Worm (Caenorhabditis elegans): ENCODE data around the gene T12B3.2.

Gene T12B3.2

ce11 chrIV:7376511-7376910, at the start of gene T12B3.2:
Gene T12B3.2 (plus strand): TSS chrIV:7376811.
- no peak for TF ChIP-seq nhr-10 (tag; optimal IDR thresholded peaks at IDR 0.05)

- TF ChIP-seq ceh-16 (tag; optimal IDR thresholded peaks at IDR 0.05) = no peak
- TF ChIP-seq lin-11 (tag; optimal IDR thresholded peaks at IDR 0.05) = no peak
- no peak for TF ChIP-seq unc-55 (GFP tag; optimal IDR thresholded peaks at IDR 0.05)
- no peak for TF ChIP-seq mdl-1 (tag; optimal IDR thresholded peaks at IDR 0.05)
- TF ChIP-seq fos-1 (tag; optimal IDR thresholded peaks at IDR 0.05) = peak; percentile 89
- no peak for TF ChIP-seq nhr-25 (tag; optimal IDR thresholded peaks at IDR 0.05)
These were observed 47.7 kb upstream of the T12B3.2 start, which contains the start of gene sqst-2 for ce11 chrIV:7328918-7329317. Gene sqst-2 (minus strand): TSS chrIV:7328975.

ce11 chrIV:7332695-7333094, 43.9 kb upstream of the T12B3.2 start, which contains the start of gene ocr-4:
Gene ocr-4 (minus strand): TSS chrIV:7332795.
- TF ChIP-seq snpc-4 (tag; optimal IDR thresholded peaks at IDR 0.05) (no peak), ztf-1 (GFP tag; conservative IDR thresholded peaks at IDR 0.05) (no peak), zag-1 (tag; optimal IDR thresholded peaks at IDR 0.05) (no peak), nhr-21 (tag; optimal IDR thresholded peaks at IDR 0.05) (no peak)

- TF ChIP-seq mdl-1 (tag; optimal IDR thresholded peaks at IDR 0.05) = no peak
- TF ChIP-seq elt-1 (tag; optimal IDR thresholded peaks at IDR 0.05) = no peak
- no peak for TF ChIP-seq zag-1 (tag; optimal IDR thresholded peaks at IDR 0.05)
- no peak for TF ChIP-seq nhr-12 (tag; optimal IDR thresholded peaks at IDR 0.05)
- no peak for TF ChIP-seq mbf-1 (tag; optimal IDR thresholded peaks at IDR 0.05)
- no peak for TF ChIP-seq sem-4 (tag; optimal IDR thresholded peaks at IDR 0.05)
These were observed 38.6 kb upstream of the T12B3.2 start for ce11 chrIV:7338042-7338441.

ce11 chrIV:7339095-7339494, 37.5 kb upstream of the T12B3.2 start:
- TF ChIP-seq elt-1 (tag; optimal IDR thresholded peaks at IDR 0.05) (no peak), crh-2 (tag; optimal IDR thresholded peaks at IDR 0.05) (no peak), aly-2 (tag; optimal IDR thresholded peaks at IDR 0.05) (no peak), Y55F3AM.14 (GFP tag; optimal IDR thresholded peaks at IDR 0.05) (no peak), blmp-1 (tag; optimal IDR thresholded peaks at IDR 0.05; ENCODE audit: insufficient read depth) (no peak), gmeb-1 (tag; optimal IDR thresholded peaks at IDR 0.05) (no peak), unc-55 (GFP tag; optimal IDR thresholded peaks at IDR 0.05) (no peak), nhr-237 (tag; optimal IDR thresholded peaks at IDR 0.05) (no peak), snpc-4 (tag; optimal IDR thresholded peaks at IDR 0.05) (no peak), ztf-11 (tag; optimal IDR thresholded peaks at IDR 0.05) (no peak), dmd-4 (tag; optimal IDR thresholded peaks at IDR 0.05) (no peak), C34F6.9 (tag; optimal IDR thresholded peaks at IDR 0.05) (no peak), fos-1 (tag; optimal IDR thresholded peaks at IDR 0.05) (no peak), unc-39 (tag; optimal IDR thresholded peaks at IDR 0.05) (no peak), mab-5 (tag; optimal IDR thresholded peaks at IDR 0.05) (no peak), peb-1 (tag; optimal IDR thresholded peaks at IDR 0.05) (no peak), sem-4 (tag; optimal IDR thresholded peaks at IDR 0.05) (no peak), nhr-11 (tag; optimal IDR thresholded peaks at IDR 0.05) (no peak), nhr-10 (tag; optimal IDR thresholded peaks at IDR 0.05) (no peak), alr-1 (tag; optimal IDR thresholded peaks at IDR 0.05) (no peak)

ce11 chrIV:7342144-7342543, 34.5 kb upstream of the T12B3.2 start:
- TF ChIP-seq nhr-129 (tag; optimal IDR thresholded peaks at IDR 0.05) = no peak
- no peak for TF ChIP-seq aly-2 (tag; optimal IDR thresholded peaks at IDR 0.05)
- TF ChIP-seq elt-1 (tag; optimal IDR thresholded peaks at IDR 0.05) = no peak
- TF ChIP-seq nhr-25 (tag; optimal IDR thresholded peaks at IDR 0.05) = no peak
- no peak for TF ChIP-seq ceh-16 (tag; optimal IDR thresholded peaks at IDR 0.05)
- no peak for TF ChIP-seq nhr-21 (tag; optimal IDR thresholded peaks at IDR 0.05)
- TF ChIP-seq blmp-1 (tag; optimal IDR thresholded peaks at IDR 0.05; ENCODE audit: insufficient read depth) = no peak
- no peak for TF ChIP-seq nhr-11 (tag; optimal IDR thresholded peaks at IDR 0.05)
- no peak for TF ChIP-seq ama-1 (optimal IDR thresholded peaks at IDR 0.05)

- no peak for TF ChIP-seq nhr-77 (tag; optimal IDR thresholded peaks at IDR 0.05)
- TF ChIP-seq unc-55 (GFP tag; optimal IDR thresholded peaks at IDR 0.05) = no peak
- no peak for TF ChIP-seq blmp-1 (tag; optimal IDR thresholded peaks at IDR 0.05; ENCODE audit: insufficient read depth)
- TF ChIP-seq nhr-129 (tag; optimal IDR thresholded peaks at IDR 0.05) = peak; percentile 29
- TF ChIP-seq nhr-10 (tag; optimal IDR thresholded peaks at IDR 0.05) = no peak
- no peak for TF ChIP-seq lin-11 (tag; optimal IDR thresholded peaks at IDR 0.05)
- TF ChIP-seq unc-62 (GFP tag; optimal IDR thresholded peaks at IDR 0.05) = no peak
These were observed 32.6 kb upstream of the T12B3.2 start for ce11 chrIV:7344020-7344419.

Measured in whole organism, L2 larva.